Worm (Caenorhabditis elegans): ENCODE results near the gene R10H10.7.

Gene R10H10.7

ce11 chrIV:10360336-10360735, 53.4 kb downstream of the R10H10.7 start, which contains the start of gene ugt-59:
TSS of gene ugt-59 (plus strand) at chrIV:10360636.
- TF ChIP-seq mdl-1 (tag; optimal IDR thresholded peaks at IDR 0.05) = no peak
- no peak for TF ChIP-seq nhr-76 (tag; optimal IDR thresholded peaks at IDR 0.05)
